Fruit fly (Drosophila melanogaster) whole organism, embryonic: ENCODE data around the gene bark.

Source experiments
- ATbp ChIP-seq: fragments of 200-800 bp; sonication (Bioruptor generic); optimal IDR thresholded peaks from 2 replicates; lab custom pipeline; 2017; ENCODE audit warnings: missing biosample characterization, mild to moderate bottlenecking, missing genetic modification characterization, missing genetic modification reagents
- CG10654 ChIP-seq: fragments of 200-800 bp; sonication (Bioruptor generic); optimal IDR thresholded peaks from 2 replicates; lab custom pipeline; 2016; ENCODE audit warnings: missing biosample characterization, missing genetic modification characterization
- CG11093 ChIP-seq: fragments of 200-800 bp; sonication (Bioruptor generic); IDR thresholded peaks from 3 replicates; pipeline ENCODE4 v1.3.6; 2022; ENCODE audit warnings: missing biosample characterization, missing genetic modification characterization
- CG12391 ChIP-seq: fragments of 200-800 bp; sonication (Bioruptor generic); optimal IDR thresholded peaks from 3 replicates; lab custom pipeline; 2018; ENCODE audit warnings: missing biosample characterization, mild to moderate bottlenecking, missing genetic modification characterization, moderate library complexity
- CG13424 ChIP-seq: fragments of 200-800 bp; sonication (Bioruptor generic); optimal IDR thresholded peaks from 2 replicates; lab custom pipeline; 2019; ENCODE audit warnings: missing biosample characterization, mild to moderate bottlenecking, missing genetic modification characterization, moderate library complexity
- CG14710 ChIP-seq: fragments of 200-800 bp; sonication (Bioruptor generic); optimal IDR thresholded peaks from 3 replicates; lab custom pipeline; 2019; ENCODE audit warnings: missing biosample characterization, mild to moderate bottlenecking, missing genetic modification characterization, moderate library complexity
- CG15601 ChIP-seq: fragments of 200-800 bp; sonication (Bioruptor generic); optimal IDR thresholded peaks from 3 replicates; lab custom pipeline; 2019; ENCODE audit warnings: missing biosample characterization, mild to moderate bottlenecking, missing genetic modification characterization, moderate library complexity
- CG1603 ChIP-seq: fragments of 200-800 bp; sonication (Bioruptor generic); optimal IDR thresholded peaks from 2 replicates; lab custom pipeline; 2019; ENCODE audit warnings: missing biosample characterization, mild to moderate bottlenecking, missing genetic modification characterization, moderate library complexity
- CG16813 ChIP-seq: fragments of 200-800 bp; sonication (Bioruptor generic); IDR thresholded peaks from 3 replicates; pipeline ENCODE4 v1.3.6; 2022; ENCODE audit warnings: missing biosample characterization, missing genetic modification characterization; ENCODE audit not compliant: partially characterized antibody
- CG17385 ChIP-seq: fragments of 200-800 bp; sonication (Bioruptor generic); optimal IDR thresholded peaks from 3 replicates; lab custom pipeline; 2018; ENCODE audit warnings: missing biosample characterization, mild to moderate bottlenecking, missing genetic modification characterization
- CG17612 ChIP-seq: fragments of 200-800 bp; sonication (Bioruptor generic); IDR thresholded peaks from 2 replicates; pipeline ENCODE4 v1.3.6; 2022; ENCODE audit warnings: missing biosample characterization, missing genetic modification characterization
- CG17829 ChIP-seq: fragments of 200-800 bp; optimal IDR thresholded peaks from 2 replicates; lab custom pipeline; 2019; ENCODE audit warnings: missing biosample characterization, mild to moderate bottlenecking, missing genetic modification characterization, moderate library complexity
- CG2120 ChIP-seq: fragments of 200-800 bp; sonication (Bioruptor generic); optimal IDR thresholded peaks from 3 replicates; lab custom pipeline; 2016; ENCODE audit warnings: missing biosample characterization, missing genetic modification characterization
- CG2712 ChIP-seq: fragments of 200-800 bp; optimal IDR thresholded peaks from 3 replicates; lab custom pipeline; 2019; ENCODE audit warnings: missing biosample characterization, mild to moderate bottlenecking, missing genetic modification characterization, moderate library complexity
- CG31224 ChIP-seq: fragments of 200-800 bp; sonication (Bioruptor generic); IDR thresholded peaks from 2 replicates; pipeline ENCODE4 v1.3.6; 2022; ENCODE audit warnings: missing biosample characterization, missing genetic modification characterization
- CG31388 ChIP-seq: fragments of 200-800 bp; sonication (Bioruptor generic); optimal IDR thresholded peaks from 2 replicates; lab custom pipeline; 2016; ENCODE audit warnings: missing biosample characterization, missing genetic modification characterization
- CG31441 ChIP-seq: fragments of 200-800 bp; sonication (Bioruptor generic); IDR thresholded peaks from 2 replicates; pipeline ENCODE4 v1.3.6; 2022; ENCODE audit warnings: missing biosample characterization, missing genetic modification characterization
- CG3407 ChIP-seq: fragments of 200-800 bp; sonication (Bioruptor generic); optimal IDR thresholded peaks from 2 replicates; lab custom pipeline; 2018; ENCODE audit warnings: missing biosample characterization, mild to moderate bottlenecking, missing genetic modification characterization
- CG42726 ChIP-seq: fragments of 200-800 bp; sonication (Bioruptor generic); IDR thresholded peaks from 2 replicates; pipeline ENCODE4 v1.3.6; 2022; ENCODE audit warnings: missing biosample characterization, missing genetic modification characterization; ENCODE audit not compliant: partially characterized antibody
- CG4820 ChIP-seq: fragments of 200-800 bp; sonication (Bioruptor generic); optimal IDR thresholded peaks from 3 replicates; lab custom pipeline; 2016; ENCODE audit warnings: missing biosample characterization, missing genetic modification characterization
- CG8924 ChIP-seq: fragments of 200-800 bp; optimal IDR thresholded peaks from 3 replicates; lab custom pipeline; 2019; ENCODE audit warnings: missing biosample characterization, mild to moderate bottlenecking, missing genetic modification characterization, moderate library complexity
- Hr78 ChIP-seq, 2 experiments: fragments of 200-800 bp in 1 of 2; fragments of >200 bp in 1 of 2; sonication (Bioruptor generic) in 1 of 2; optimal IDR thresholded peaks; 2 replicates each; lab custom pipeline; 2017 to 2019; ENCODE audit warnings: missing biosample characterization in 2 of 2, missing genetic modification characterization in 2 of 2, mild to moderate bottlenecking in 1 of 2, moderate library complexity in 1 of 2
- Max ChIP-seq: fragments of 200-800 bp; sonication (Bioruptor generic); optimal IDR thresholded peaks from 2 replicates; lab custom pipeline; 2016; ENCODE audit warnings: missing biosample characterization, mild to moderate bottlenecking, missing genetic modification characterization
- Oaz ChIP-seq: fragments of 200-800 bp; sonication (Bioruptor generic); IDR thresholded peaks from 2 replicates; pipeline ENCODE4 v1.3.6; 2022; ENCODE audit warnings: missing biosample characterization, missing genetic modification characterization
- Opbp ChIP-seq: fragments of 200-800 bp; sonication (Bioruptor generic); IDR thresholded peaks from 3 replicates; pipeline ENCODE4 v1.3.6; 2022; ENCODE audit warnings: missing biosample characterization, missing genetic modification characterization; ENCODE audit not compliant: partially characterized antibody
- Ptx1 ChIP-seq: fragments of 200-800 bp; sonication (Bioruptor generic); IDR thresholded peaks from 2 replicates; pipeline ENCODE4 v1.3.6; 2022; ENCODE audit warnings: missing biosample characterization, missing genetic modification characterization
- Spps ChIP-seq: fragments of 200-800 bp; sonication (Bioruptor generic); optimal IDR thresholded peaks from 2 replicates; lab custom pipeline; 2018; ENCODE audit warnings: missing biosample characterization, mild to moderate bottlenecking, missing genetic modification characterization
- Vsx1 ChIP-seq: fragments of 200-800 bp; sonication (Bioruptor generic); optimal IDR thresholded peaks from 2 replicates; lab custom pipeline; 2017; ENCODE audit warnings: missing biosample characterization, mild to moderate bottlenecking, missing genetic modification characterization, missing genetic modification reagents
- ap ChIP-seq: fragments of 200-800 bp; sonication (Bioruptor generic); IDR thresholded peaks from 2 replicates; pipeline ENCODE4 v1.3.6; 2022; ENCODE audit warnings: missing biosample characterization, missing genetic modification characterization
- az2 ChIP-seq: fragments of 200-800 bp; sonication (Bioruptor generic); optimal IDR thresholded peaks from 3 replicates; lab custom pipeline; 2016; ENCODE audit warnings: missing biosample characterization, missing genetic modification characterization
- bcd ChIP-seq: fragments of 200-800 bp; sonication (Bioruptor generic); optimal IDR thresholded peaks from 2 replicates; lab custom pipeline; 2017; ENCODE audit warnings: missing biosample characterization, mild to moderate bottlenecking, missing genetic modification characterization
- cad ChIP-seq: fragments of >200 bp; optimal IDR thresholded peaks from 2 replicates; lab custom pipeline; 2017; ENCODE audit warnings: missing biosample characterization, missing genetic modification characterization
- chif ChIP-seq, 2 experiments: fragments of 200-800 bp; sonication (Bioruptor generic); optimal IDR thresholded peaks; 3 replicates each; lab custom pipeline; 2016; ENCODE audit warnings: missing biosample characterization in 2 of 2, missing genetic modification characterization in 2 of 2
- croc ChIP-seq: fragments of 200-800 bp; sonication (Bioruptor generic); conservative IDR thresholded peaks from 3 replicates; pipeline ENCODE4 v1.3.6; 2022; ENCODE audit warnings: missing biosample characterization, missing genetic modification characterization
- dmrt11E ChIP-seq: fragments of 200-800 bp; sonication (Bioruptor generic); optimal IDR thresholded peaks from 3 replicates; lab custom pipeline; 2018; ENCODE audit warnings: missing biosample characterization, mild to moderate bottlenecking, missing genetic modification characterization, moderate library complexity
- fd96Cb ChIP-seq: fragments of 200-800 bp; sonication (Bioruptor generic); optimal IDR thresholded peaks from 2 replicates; lab custom pipeline; 2018; ENCODE audit warnings: missing biosample characterization, mild to moderate bottlenecking, missing genetic modification characterization, moderate library complexity
- gem ChIP-seq: fragments of 200-800 bp; sonication (Bioruptor generic); optimal IDR thresholded peaks from 2 replicates; lab custom pipeline; 2019; ENCODE audit warnings: missing biosample characterization, mild to moderate bottlenecking, missing genetic modification characterization, moderate library complexity
- grau ChIP-seq: fragments of 200-800 bp; optimal IDR thresholded peaks from 3 replicates; lab custom pipeline; 2019; ENCODE audit warnings: missing biosample characterization, mild to moderate bottlenecking, missing genetic modification characterization, moderate library complexity
- gsb-n ChIP-seq: fragments of 200-800 bp; sonication (Bioruptor generic); optimal IDR thresholded peaks from 3 replicates; lab custom pipeline; 2018; ENCODE audit warnings: missing biosample characterization, mild to moderate bottlenecking, missing genetic modification characterization
- lola ChIP-seq, 3 experiments: fragments of >200 bp in 2 of 3; fragments of 200-800 bp in 1 of 3; sonication (Bioruptor generic) in 1 of 3; optimal IDR thresholded peaks; 2 replicates each; lab custom pipeline; 2017 to 2019; ENCODE audit warnings: missing biosample characterization in 3 of 3, missing genetic modification characterization in 3 of 3, mild to moderate bottlenecking in 1 of 3, moderate library complexity in 1 of 3
- nmo ChIP-seq: fragments of 200-800 bp; sonication (Bioruptor generic); optimal IDR thresholded peaks from 2 replicates; lab custom pipeline; 2018; ENCODE audit warnings: missing biosample characterization, mild to moderate bottlenecking, missing genetic modification characterization, moderate library complexity
- p53 ChIP-seq: fragments of 200-800 bp; sonication (Bioruptor generic); optimal IDR thresholded peaks from 2 replicates; lab custom pipeline; 2016; ENCODE audit warnings: missing biosample characterization, missing genetic modification characterization
- peb ChIP-seq: fragments of 200-800 bp; sonication (Bioruptor generic); IDR thresholded peaks from 2 replicates; pipeline ENCODE4 v1.3.6; 2022; ENCODE audit warnings: missing biosample characterization, missing genetic modification characterization
- prd ChIP-seq, 3 experiments: fragments of >200 bp in 2 of 3; fragments of 200-800 bp in 1 of 3; sonication (Bioruptor generic) in 1 of 3; optimal IDR thresholded peaks in 2 of 3; IDR thresholded peaks in 1 of 3; 2 replicates in 2 of 3; 3 replicates in 1 of 3; pipeline versions ENCODE4 v1.3.6 to Lab custom; 2017 to 2022; ENCODE audit warnings: missing biosample characterization in 1 of 3, missing genetic modification characterization in 1 of 3
- tin ChIP-seq: fragments of 200-800 bp; sonication (Bioruptor generic); optimal IDR thresholded peaks from 3 replicates; lab custom pipeline; 2016; ENCODE audit warnings: missing biosample characterization, missing genetic modification characterization
- trem ChIP-seq: fragments of 200-800 bp; optimal IDR thresholded peaks from 3 replicates; lab custom pipeline; 2019; ENCODE audit warnings: missing biosample characterization, mild to moderate bottlenecking, missing genetic modification characterization, moderate library complexity
- unpg ChIP-seq: fragments of 200-800 bp; sonication (Bioruptor generic); optimal IDR thresholded peaks from 3 replicates; lab custom pipeline; 2018; ENCODE audit warnings: missing biosample characterization, mild to moderate bottlenecking, missing genetic modification characterization, moderate library complexity
- vvl ChIP-seq: fragments of 200-800 bp; sonication (Bioruptor generic); IDR thresholded peaks from 2 replicates; pipeline ENCODE4 v1.3.6; 2022; ENCODE audit warnings: missing biosample characterization, missing genetic modification characterization

Gene bark

dm6 chr2L:3851308-3851707 is 64.3 kb downstream of the bark start (continued):
- no peak for TF ChIP-seq ap (GFP tag; lab: Robert Waterston, UW)
- TF ChIP-seq Max (GFP tag; lab: Kevin White, UChicago): no peak
- peak; percentile 27 for TF ChIP-seq Spps (tag; lab: Kevin White, UChicago)
- TF ChIP-seq trem: peak; percentile 60
- TF ChIP-seq bcd (GFP tag; lab: Kevin White, UChicago): peak; percentile 1
- 0 out of 3 replicates have a peak, but pooled peaks have one; percentile 32 for TF ChIP-seq CG11093 (GFP tag; lab: Robert Waterston, UW)
- peak; percentile 43 for TF ChIP-seq ATbp (GFP tag; lab: Kevin White, UChicago)
- TF ChIP-seq p53: no peak
- peak; percentile 57 for TF ChIP-seq CG12391 (tag; lab: Kevin White, UChicago)
- peak; percentile 78 for TF ChIP-seq CG15601 (tag; lab: Kevin White, UChicago)
- TF ChIP-seq CG31441 (GFP tag; lab: Robert Waterston, UW): peak; percentile 71
- 0 out of 2 replicates have a peak, but pooled peaks have one; percentile 31 for TF ChIP-seq peb (GFP tag; lab: Robert Waterston, UW)
- peak; percentile 59 for TF ChIP-seq CG1603 (tag; lab: Kevin White, UChicago)
- peak; percentile 56 for TF ChIP-seq gsb-n (tag; lab: Kevin White, UChicago)
- peak; percentile 15 for TF ChIP-seq Vsx1 (GFP tag; lab: Kevin White, UChicago)
- TF ChIP-seq cad (GFP tag; lab: Kevin White, UChicago): no peak
- TF ChIP-seq CG17829 (tag; lab: Kevin White, UChicago): peak; percentile 55
- TF ChIP-seq CG2712 (tag; lab: Kevin White, UChicago): peak; percentile 78
- TF ChIP-seq tin (GFP tag; lab: Kevin White, UChicago): peak; percentile 16
- no peak for TF ChIP-seq CG16813 (GFP tag; lab: Robert Waterston, UW)
- TF ChIP-seq Oaz (GFP tag; lab: Robert Waterston, UW): no peak
- TF ChIP-seq CG3407 (GFP tag; lab: Kevin White, UChicago): peak; percentile 30
- no peak for TF ChIP-seq CG2120 (GFP tag; lab: Kevin White, UChicago)
- peak; percentile 5 for TF ChIP-seq CG17385 (GFP tag; lab: Kevin White, UChicago)
- no peak for TF ChIP-seq CG31224 (GFP tag; lab: Robert Waterston, UW)
- TF ChIP-seq CG31388: no peak
- peak; percentile 54 for TF ChIP-seq CG8924
- peak; percentile 71 for TF ChIP-seq nmo (GFP tag; lab: Kevin White, UChicago)
- 0 out of 2 replicates have a peak, but pooled peaks have one; percentile 11 for TF ChIP-seq Ptx1 (GFP tag; lab: Robert Waterston, UW)
- peak; percentile 42; the same call in 1 of the 2 replicates for TF ChIP-seq vvl (GFP tag; lab: Robert Waterston, UW)
- TF ChIP-seq lola (GFP tag; optimal IDR thresholded peaks at IDR 0.05; lab: Kevin White, UChicago): peak in 1 of 3 experiments; percentile 72
- TF ChIP-seq CG14710 (tag; lab: Kevin White, UChicago): peak; percentile 61
- TF ChIP-seq CG13424: peak; percentile 45
- peak; percentile 54 for TF ChIP-seq grau (tag; lab: Kevin White, UChicago)
- peak in 1 of 2 experiments; percentile 22 for TF ChIP-seq chif (GFP tag; optimal IDR thresholded peaks at IDR 0.05; lab: Kevin White, UChicago)
- TF ChIP-seq fd96Cb (tag; lab: Kevin White, UChicago): peak; percentile 65
- TF ChIP-seq unpg (GFP tag; lab: Kevin White, UChicago): peak; percentile 59
- peak; percentile 75 for TF ChIP-seq dmrt11E (tag; lab: Kevin White, UChicago)
- TF ChIP-seq Opbp (GFP tag; lab: Robert Waterston, UW): no peak
- TF ChIP-seq croc (GFP tag; lab: Robert Waterston, UW): peak; percentile 56; the same call in 2 of the 3 replicates
- TF ChIP-seq CG10654 (GFP tag; lab: Kevin White, UChicago): peak; percentile 17
- TF ChIP-seq gem (tag; lab: Kevin White, UChicago): peak; percentile 75
- TF ChIP-seq Hr78 (GFP tag; optimal IDR thresholded peaks at IDR 0.05; lab: Kevin White, UChicago): peak in 1 of 2 experiments; percentile 24
- peak; percentile 15 for TF ChIP-seq az2 (GFP tag; lab: Kevin White, UChicago)
- peak; percentile 9 for TF ChIP-seq CG4820 (GFP tag; lab: Kevin White, UChicago)
- TF ChIP-seq CG42726 (GFP tag; lab: Robert Waterston, UW): no peak
- no peak for TF ChIP-seq prd (optimal IDR thresholded peaks at IDR 0.05; lab: Kevin White, UChicago)
- TF ChIP-seq prd (GFP tag; IDR thresholded peaks at IDR 0.05; lab: Robert Waterston, UW): peak; percentile 20; the same call in 1 of the 3 replicates
- no peak for TF ChIP-seq CG17612 (GFP tag; lab: Robert Waterston, UW)
